Fruit fly (Drosophila melanogaster) Kc167 (cell line): ENCODE measurements around the gene Chsy.

ENCODE experiments used
- Myc ChIP-seq: fragments of >200 bp; optimal IDR thresholded peaks from 2 replicates; lab custom pipeline; 2017; ENCODE audit warnings: missing external identifiers
- Sin3A ChIP-seq: fragments of >200 bp; optimal IDR thresholded peaks from 2 replicates; lab custom pipeline; 2018; ENCODE audit warnings: missing external identifiers
- h ChIP-seq: fragments of >200 bp; optimal IDR thresholded peaks from 3 replicates; lab custom pipeline; 2018; ENCODE audit warnings: missing external identifiers
- insv ChIP-seq: fragments of >200 bp; optimal IDR thresholded peaks from 3 replicates; lab custom pipeline; 2018; ENCODE audit warnings: missing external identifiers
- psq ChIP-seq: fragments of >200 bp; optimal IDR thresholded peaks from 2 replicates; lab custom pipeline; 2017; ENCODE audit warnings: missing external identifiers
- ttk ChIP-seq: sonication (Bioruptor generic); optimal IDR thresholded peaks from 2 replicates; lab custom pipeline; 2017; ENCODE audit warnings: missing external identifiers

Chsy gene

dm6 chrX:15593477-15594229 lies at the start of gene Chsy:
Gene Chsy (minus strand): TSS chrX:15593534.
- TF ChIP-seq psq (lab: Kevin White, UChicago) (no peak), h (no peak), ttk (lab: Kevin White, UChicago) (no peak)

- TF ChIP-seq Sin3A (lab: Kevin White, UChicago) (no peak), h (no peak), insv (lab: Kevin White, UChicago) (no peak), Myc (lab: Kevin White, UChicago) (no peak)
Measured at dm6 chrX:15642056-15642455, 48.7 kb upstream of the Chsy start.

dm6 chrX:15639929-15640328 lies 46.6 kb upstream of the Chsy start:
- TF ChIP-seq Sin3A (lab: Kevin White, UChicago) (no peak), Myc (lab: Kevin White, UChicago) (no peak), h (no peak), psq (lab: Kevin White, UChicago) (no peak), ttk (lab: Kevin White, UChicago) (no peak), insv (lab: Kevin White, UChicago) (no peak)

dm6 chrX:15639017-15639416 lies 45.7 kb upstream of the Chsy start:
- TF ChIP-seq h = no peak
- no peak for TF ChIP-seq Myc (lab: Kevin White, UChicago)
- TF ChIP-seq psq (lab: Kevin White, UChicago) = no peak
- no peak for TF ChIP-seq ttk (lab: Kevin White, UChicago)
- TF ChIP-seq insv (lab: Kevin White, UChicago) = no peak
- no peak for TF ChIP-seq Sin3A (lab: Kevin White, UChicago)

dm6 chrX:15633313-15633727 lies 40.0 kb upstream of the Chsy start, which contains the start of gene sog:
Gene sog (minus strand): TSS chrX:15633434.
- TF ChIP-seq Sin3A (lab: Kevin White, UChicago) (no peak), insv (lab: Kevin White, UChicago) (no peak), Myc (lab: Kevin White, UChicago) (no peak), ttk (lab: Kevin White, UChicago) (no peak), psq (lab: Kevin White, UChicago) (no peak), h (no peak)

- TF ChIP-seq Sin3A (lab: Kevin White, UChicago) (no peak), insv (lab: Kevin White, UChicago) (no peak), psq (lab: Kevin White, UChicago) (no peak), ttk (lab: Kevin White, UChicago) (no peak), Myc (lab: Kevin White, UChicago) (no peak), h (no peak)
Measured at dm6 chrX:15632669-15633068, 39.3 kb upstream of the Chsy start.

dm6 chrX:15631465-15631864 lies 38.1 kb upstream of the Chsy start:
- TF ChIP-seq ttk (lab: Kevin White, UChicago) (no peak), Sin3A (lab: Kevin White, UChicago) (no peak), Myc (lab: Kevin White, UChicago) (no peak), psq (lab: Kevin White, UChicago) (no peak), insv (lab: Kevin White, UChicago) (no peak), h (no peak)

dm6 chrX:15630815-15631214 lies 37.5 kb upstream of the Chsy start:
- no peak for TF ChIP-seq ttk (lab: Kevin White, UChicago)
- no peak for TF ChIP-seq Myc (lab: Kevin White, UChicago)
- no peak for TF ChIP-seq psq (lab: Kevin White, UChicago)
- TF ChIP-seq insv (lab: Kevin White, UChicago) = no peak
- no peak for TF ChIP-seq h
- no peak for TF ChIP-seq Sin3A (lab: Kevin White, UChicago)

dm6 chrX:15629962-15630361 lies 36.6 kb upstream of the Chsy start:
- TF ChIP-seq psq (lab: Kevin White, UChicago) (no peak), ttk (lab: Kevin White, UChicago) (no peak), h (no peak), insv (lab: Kevin White, UChicago) (no peak), Myc (lab: Kevin White, UChicago) (no peak), Sin3A (lab: Kevin White, UChicago) (no peak)

- TF ChIP-seq Myc (lab: Kevin White, UChicago) (no peak), insv (lab: Kevin White, UChicago) (no peak), ttk (lab: Kevin White, UChicago) (no peak), h (no peak), psq (lab: Kevin White, UChicago) (no peak), Sin3A (lab: Kevin White, UChicago) (no peak)
Measured at dm6 chrX:15626279-15626678, 32.9 kb upstream of the Chsy start.

dm6 chrX:15623809-15624208 lies 30.5 kb upstream of the Chsy start:
- no peak for TF ChIP-seq insv (lab: Kevin White, UChicago)
- no peak for TF ChIP-seq ttk (lab: Kevin White, UChicago)
- no peak for TF ChIP-seq h
- TF ChIP-seq Sin3A (lab: Kevin White, UChicago) = no peak
- no peak for TF ChIP-seq psq (lab: Kevin White, UChicago)
- no peak for TF ChIP-seq Myc (lab: Kevin White, UChicago)

dm6 chrX:15622970-15623402 lies 29.7 kb upstream of the Chsy start:
- TF ChIP-seq ttk (lab: Kevin White, UChicago) (no peak), Myc (lab: Kevin White, UChicago) (no peak), h (no peak), psq (lab: Kevin White, UChicago) (no peak), Sin3A (lab: Kevin White, UChicago) (no peak), insv (lab: Kevin White, UChicago) (no peak)
